Worm (Caenorhabditis elegans) whole organism, young adult: ENCODE results near the gene F44E2.10.

Experiments
- B0261.1 ChIP-seq: sonication (generic microtip); optimal IDR thresholded peaks from 2 replicates; lab custom pipeline; 2016; ENCODE audit warnings: mild to moderate bottlenecking, missing genetic modification characterization, moderate library complexity, missing compliant biosample characterization
- C06A6.2 ChIP-seq: fragments of 200-800 bp; sonication (Bioruptor generic); conservative IDR thresholded peaks from 2 replicates; pipeline ENCODE4 v1.3.6; 2022; ENCODE audit warnings: missing genetic modification characterization, missing compliant biosample characterization
- F49E8.2 ChIP-seq: sonication (generic microtip); optimal IDR thresholded peaks from 3 replicates; lab custom pipeline; 2017; ENCODE audit warnings: missing genetic modification characterization, mild to moderate bottlenecking, missing compliant biosample characterization, antibody characterized with exemption, moderate library complexity; ENCODE audit not compliant: insufficient read depth
- F52B5.7 ChIP-seq: sonication (generic microtip); optimal IDR thresholded peaks from 2 replicates; lab custom pipeline; 2016; ENCODE audit warnings: mild to moderate bottlenecking, missing genetic modification characterization, missing compliant biosample characterization
- F55B11.4 ChIP-seq: sonication (generic microtip); optimal IDR thresholded peaks from 2 replicates; lab custom pipeline; 2016; ENCODE audit warnings: missing compliant biosample characterization, missing genetic modification characterization, borderline replicate concordance; ENCODE audit not compliant: insufficient read depth
- F57A8.1 ChIP-seq: fragments of 200-800 bp; sonication (Bioruptor generic); optimal IDR thresholded peaks from 2 replicates; lab custom pipeline; 2018; ENCODE audit warnings: mild to moderate bottlenecking, missing genetic modification characterization, moderate library complexity, missing compliant biosample characterization
- F57C9.4 ChIP-seq: sonication (generic microtip); optimal IDR thresholded peaks from 2 replicates; lab custom pipeline; 2017; ENCODE audit warnings: mild to moderate bottlenecking, missing genetic modification characterization, missing compliant biosample characterization
- K11D2.4 ChIP-seq: fragments of 200-800 bp; sonication (Bioruptor generic); IDR thresholded peaks from 2 replicates; pipeline ENCODE4 v1.3.6; 2022; ENCODE audit warnings: missing genetic modification reagents, missing genetic modification characterization, missing compliant biosample characterization
- T26A5.8 ChIP-seq: sonication (generic microtip); optimal IDR thresholded peaks from 2 replicates; lab custom pipeline; 2016; ENCODE audit warnings: missing genetic modification characterization, missing compliant biosample characterization
- ZK185.1 ChIP-seq: sonication (generic microtip); optimal IDR thresholded peaks from 2 replicates; lab custom pipeline; 2016; ENCODE audit warnings: mild to moderate bottlenecking, missing genetic modification characterization, missing compliant biosample characterization; ENCODE audit not compliant: poor library complexity, severe bottlenecking
- dox-1 ChIP-seq: fragments of 200-800 bp; sonication (Bioruptor generic); IDR thresholded peaks from 2 replicates; pipeline ENCODE4 v1.3.6; 2022; ENCODE audit warnings: missing genetic modification reagents, missing genetic modification characterization, missing compliant biosample characterization
- efl-1 ChIP-seq: fragments of 150-350 bp; optimal IDR thresholded peaks from 2 replicates; lab custom pipeline; 2014; ENCODE audit warnings: missing biosample characterization, missing genetic modification reagents, missing genetic modification characterization
- ets-4 ChIP-seq: fragments of 200-800 bp; sonication (Bioruptor generic); optimal IDR thresholded peaks from 2 replicates; lab custom pipeline; 2018; ENCODE audit warnings: mild to moderate bottlenecking, missing genetic modification characterization, missing compliant biosample characterization
- hlh-12 ChIP-seq: sonication (generic microtip); optimal IDR thresholded peaks from 2 replicates; lab custom pipeline; 2016; ENCODE audit warnings: missing genetic modification characterization, missing compliant biosample characterization
- hsf-1 ChIP-seq: fragments of 200-800 bp; sonication (Bioruptor generic); IDR thresholded peaks from 2 replicates; pipeline ENCODE4 v1.3.6; 2022; ENCODE audit warnings: missing genetic modification reagents, missing genetic modification characterization, missing compliant biosample characterization
- lin-26 ChIP-seq: fragments of 200-800 bp; sonication (Bioruptor generic); IDR thresholded peaks from 2 replicates; pipeline ENCODE4 v1.3.6; 2022; ENCODE audit warnings: missing genetic modification reagents, missing genetic modification characterization, missing compliant biosample characterization
- lin-35 ChIP-seq, 3 experiments: fragments of 150-350 bp in 2 of 3; sonication (generic microtip) in 1 of 3; optimal IDR thresholded peaks; 2 replicates each; lab custom pipeline; 2014 to 2018; ENCODE audit warnings: missing biosample characterization in 3 of 3, missing genetic modification characterization in 3 of 3, missing genetic modification reagents in 3 of 3
- lin-54 ChIP-seq: fragments of 200-800 bp; sonication (Bioruptor generic); optimal IDR thresholded peaks from 2 replicates; lab custom pipeline; 2018; ENCODE audit warnings: mild to moderate bottlenecking, missing genetic modification characterization, missing compliant biosample characterization
- lsy-27 ChIP-seq: sonication (generic microtip); optimal IDR thresholded peaks from 2 replicates; lab custom pipeline; 2017; ENCODE audit warnings: missing genetic modification characterization, mild to moderate bottlenecking, missing compliant biosample characterization, antibody characterized with exemption, missing genotype, borderline replicate concordance; ENCODE audit not compliant: insufficient read depth
- mcd-1 ChIP-seq: fragments of 200-800 bp; sonication (Bioruptor generic); IDR thresholded peaks from 2 replicates; pipeline ENCODE4 v1.3.6; 2022; ENCODE audit warnings: missing genetic modification reagents, missing genetic modification characterization, missing compliant biosample characterization
- mes-4 ChIP-seq: sonication (generic microtip); optimal IDR thresholded peaks from 2 replicates; lab custom pipeline; 2016; ENCODE audit warnings: missing genotype, missing genetic modification characterization, missing compliant biosample characterization
- nfya-1 ChIP-seq: sonication (generic microtip); optimal IDR thresholded peaks from 2 replicates; lab custom pipeline; 2017; ENCODE audit warnings: antibody characterized with exemption, missing compliant biosample characterization, missing genetic modification characterization, borderline replicate concordance; ENCODE audit not compliant: insufficient read depth
- nfya-2 ChIP-seq: fragments of 200-800 bp; sonication (Bioruptor generic); IDR thresholded peaks from 2 replicates; pipeline ENCODE4 v1.3.6; 2022; ENCODE audit warnings: missing genetic modification reagents, missing genetic modification characterization, missing compliant biosample characterization
- nhr-179 ChIP-seq: sonication (generic microtip); optimal IDR thresholded peaks from 2 replicates; lab custom pipeline; 2016; ENCODE audit warnings: mild to moderate bottlenecking, missing genetic modification characterization, missing compliant biosample characterization
- rec-8 ChIP-seq, 2 experiments: sonication (generic microtip); optimal IDR thresholded peaks; 2 replicates each; lab custom pipeline; 2016; ENCODE audit warnings: mild to moderate bottlenecking in 2 of 2, missing genetic modification characterization in 2 of 2, missing genetic modification reagents in 2 of 2, missing genotype in 2 of 2, missing biosample characterization in 1 of 2, missing compliant biosample characterization in 1 of 2, moderate library complexity in 1 of 2
- rpc-1 ChIP-seq, 2 experiments: fragments of 150-350 bp in 1 of 2; sonication (generic microtip) in 1 of 2; optimal IDR thresholded peaks; 2 replicates each; lab custom pipeline; 2014 to 2018; ENCODE audit warnings: missing biosample characterization in 1 of 2, missing genetic modification characterization in 1 of 2, missing genetic modification reagents in 1 of 2, missing genotype in 1 of 2
- sdz-38 ChIP-seq: sonication (generic microtip); optimal IDR thresholded peaks from 2 replicates; lab custom pipeline; 2016; ENCODE audit warnings: missing genotype, missing genetic modification characterization, missing compliant biosample characterization
- sea-2 ChIP-seq: fragments of 200-800 bp; sonication (Bioruptor generic); IDR thresholded peaks from 2 replicates; pipeline ENCODE4 v1.3.6; 2022; ENCODE audit warnings: missing genetic modification characterization, missing compliant biosample characterization
- snpc-4 ChIP-seq, 5 experiments: fragments of 150-350 bp in 1 of 5; sonication (generic microtip) in 4 of 5; optimal IDR thresholded peaks; 2 replicates each; lab custom pipeline; 2014 to 2018; ENCODE audit warnings: missing genetic modification characterization in 5 of 5, missing biosample characterization in 3 of 5, antibody characterized with exemption in 2 of 5, mild to moderate bottlenecking in 2 of 5, missing compliant biosample characterization in 2 of 5, missing genotype in 2 of 5, moderate library complexity in 2 of 5, missing genetic modification reagents in 1 of 5
- unc-62 ChIP-seq: fragments of 150-350 bp; optimal IDR thresholded peaks from 2 replicates; lab custom pipeline; 2014; ENCODE audit warnings: missing biosample characterization, missing genetic modification reagents, missing genetic modification characterization
- xnd-1 ChIP-seq: sonication (generic microtip); optimal IDR thresholded peaks from 2 replicates; lab custom pipeline; 2016; ENCODE audit warnings: missing genotype, missing genetic modification reagents, missing genetic modification characterization, missing compliant biosample characterization
- ztf-28 ChIP-seq: fragments of 200-800 bp; sonication (Bioruptor generic); IDR thresholded peaks from 2 replicates; pipeline ENCODE4 v1.3.6; 2022; ENCODE audit warnings: missing genetic modification reagents, missing genetic modification characterization, missing compliant biosample characterization

The F44E2.10 gene

DNA sequence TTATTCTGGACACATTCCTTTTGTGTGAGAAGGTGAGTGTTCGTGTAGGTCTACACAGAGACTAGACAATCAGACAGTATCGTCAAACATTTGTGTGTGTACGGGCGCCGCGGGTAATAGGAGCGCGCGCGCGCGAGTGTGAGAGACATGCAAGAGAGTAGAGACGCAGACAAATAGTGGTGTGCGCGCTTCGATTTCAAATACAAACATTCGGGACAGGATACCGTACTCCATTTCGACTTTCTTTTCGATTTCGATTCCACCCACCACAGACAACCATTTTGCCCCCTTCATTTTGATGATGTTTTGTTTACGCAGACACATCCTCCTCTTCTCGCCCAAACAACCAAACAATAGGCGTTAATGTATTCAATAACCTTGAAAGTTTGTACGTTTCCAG lies 36.1 kb downstream of the F44E2.10 start (continued):
- TF ChIP-seq lin-26 (0 out of 2 replicates have a peak, but pooled peaks have one; percentile 48), F57A8.1 (GFP tag; lab: Kevin White, UChicago) (no peak), hlh-12 (tag; lab: Kevin White, UChicago) (no peak), mcd-1 (peak; percentile 37), ets-4 (GFP tag; lab: Kevin White, UChicago) (peak; percentile 79), lin-35 (GFP tag; optimal IDR thresholded peaks at IDR 0.05; lab: Kevin White, UChicago) (no peak), ZK185.1 (peak; percentile 48), F49E8.2 (no peak), lsy-27 (tag; lab: Kevin White, UChicago) (no peak), rpc-1 (optimal IDR thresholded peaks at IDR 0.05; lab: Kevin White, UChicago) (no peak), rpc-1 (tag; optimal IDR thresholded peaks at IDR 0.05; lab: Kevin White, UChicago) (no peak), snpc-4 (GFP tag; optimal IDR thresholded peaks at IDR 0.05; lab: Kevin White, UChicago) (no peak), snpc-4 (tag; optimal IDR thresholded peaks at IDR 0.05; lab: Kevin White, UChicago) (peak in 3 of 4 experiments; percentile 43 to 72 (median 64)), unc-62 (GFP tag; lab: Kevin White, UChicago) (no peak), hsf-1 (peak; percentile 69), dox-1 (GFP tag; lab: Robert Waterston, UW) (peak; percentile 84), lin-54 (GFP tag; lab: Kevin White, UChicago) (peak; percentile 64), nhr-179 (tag; lab: Kevin White, UChicago) (no peak), mes-4 (tag; lab: Kevin White, UChicago) (no peak)

DNA sequence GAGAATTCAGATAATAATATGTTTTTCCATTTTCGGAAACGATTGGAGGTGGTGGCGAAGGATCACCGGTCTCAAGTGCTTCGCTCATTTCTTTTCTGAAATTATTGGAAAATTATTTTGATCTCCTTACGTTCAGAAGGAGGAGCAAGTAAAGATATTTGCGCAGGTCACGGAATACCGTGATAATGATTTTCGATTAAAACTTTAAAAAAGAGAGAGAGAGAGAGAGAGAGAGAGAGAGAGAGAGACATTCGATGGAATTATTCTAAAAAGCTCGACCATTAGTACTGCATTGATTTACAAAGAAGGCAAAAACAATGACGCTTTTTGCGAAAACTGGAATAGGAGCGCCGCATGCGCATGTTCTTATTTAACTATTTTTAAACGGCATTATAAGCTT lies 38.7 kb downstream of the F44E2.10 start, which contains the start of gene ztf-1:
TSS of gene ztf-1 (minus strand) at position 101 of the 400 bp plus-strand sequence.
- TF ChIP-seq F52B5.7 (tag; lab: Kevin White, UChicago) (no peak), ztf-28 (GFP tag; lab: Robert Waterston, UW) (no peak), efl-1 (GFP tag; lab: Kevin White, UChicago) (no peak), B0261.1 (tag; lab: Kevin White, UChicago) (no peak), sea-2 (no peak), xnd-1 (tag; lab: Kevin White, UChicago) (no peak), rec-8 (tag; optimal IDR thresholded peaks at IDR 0.05; lab: Kevin White, UChicago) (no peak), F57C9.4 (no peak)

DNA sequence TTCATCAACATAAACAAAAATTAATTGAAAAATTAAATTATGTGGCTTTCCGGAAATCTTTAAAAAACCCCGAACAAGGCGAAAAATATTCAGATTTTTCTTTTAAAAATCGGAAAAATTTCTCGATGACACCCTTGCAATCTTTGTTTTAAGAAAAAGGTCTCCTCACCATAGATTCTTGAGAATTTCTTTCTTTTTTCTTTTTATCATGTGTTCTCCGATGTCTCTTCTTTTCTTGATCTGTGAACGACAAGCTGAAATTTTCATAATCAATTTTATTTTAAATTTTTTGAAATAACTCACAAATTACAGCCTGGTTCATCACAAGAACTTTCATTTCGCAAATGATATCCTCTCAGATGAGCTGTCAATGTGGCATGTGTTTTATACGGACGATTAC lies 39.7 kb downstream of the F44E2.10 start, which contains the start of the genes zfp-1 and F54F2.14:
TSS of gene zfp-1 (plus strand) at position 301 of the 400 bp plus-strand sequence.
TSS of gene F54F2.14 (plus strand) at position 312 of the 400 bp plus-strand sequence.
- no peak for TF ChIP-seq hsf-1
- TF ChIP-seq nfya-2 (GFP tag; lab: Robert Waterston, UW) = no peak
- TF ChIP-seq lsy-27 (tag; lab: Kevin White, UChicago) = no peak
- TF ChIP-seq sdz-38 (tag; lab: Kevin White, UChicago) = no peak
- TF ChIP-seq C06A6.2 (GFP tag; lab: Robert Waterston, UW) = no peak
- TF ChIP-seq F55B11.4 (tag; lab: Kevin White, UChicago) = no peak
- no peak for TF ChIP-seq ets-4 (GFP tag; lab: Kevin White, UChicago)
- TF ChIP-seq K11D2.4 (GFP tag; lab: Robert Waterston, UW) = no peak
- TF ChIP-seq nfya-1 (tag; lab: Kevin White, UChicago) = no peak
- TF ChIP-seq T26A5.8 (tag; lab: Kevin White, UChicago) = no peak
- no peak for TF ChIP-seq sea-2
- TF ChIP-seq F52B5.7 (tag; lab: Kevin White, UChicago) = no peak
- TF ChIP-seq, all 124 proteins: peak for 0
